Worm (Caenorhabditis elegans) whole organism, young adult: Measurements from ENCODE around the gene EEED8.13.

Experiments used
- B0019.2 ChIP-seq: fragments of 200-800 bp; sonication (Bioruptor generic); conservative IDR thresholded peaks from 2 replicates; pipeline ENCODE4 v1.3.6; 2022; ENCODE audit warnings: missing genetic modification reagents, missing genetic modification characterization, missing compliant biosample characterization
- F33H1.4 ChIP-seq: fragments of 200-800 bp; sonication (Bioruptor generic); IDR thresholded peaks from 2 replicates; pipeline ENCODE4 v1.3.6; 2022; ENCODE audit warnings: missing genetic modification reagents, missing genetic modification characterization, missing compliant biosample characterization
- F37B4.10 ChIP-seq: fragments of 200-800 bp; sonication (Bioruptor generic); IDR thresholded peaks from 2 replicates; pipeline ENCODE4 v1.3.6; 2022; ENCODE audit warnings: missing genetic modification characterization, missing compliant biosample characterization
- F49E8.2 ChIP-seq: sonication (generic microtip); optimal IDR thresholded peaks from 3 replicates; lab custom pipeline; 2017; ENCODE audit warnings: missing genetic modification characterization, mild to moderate bottlenecking, missing compliant biosample characterization, antibody characterized with exemption, moderate library complexity; ENCODE audit not compliant: insufficient read depth
- F52B5.7 ChIP-seq: sonication (generic microtip); optimal IDR thresholded peaks from 2 replicates; lab custom pipeline; 2016; ENCODE audit warnings: mild to moderate bottlenecking, missing genetic modification characterization, missing compliant biosample characterization
- T07F8.4 ChIP-seq: sonication (generic microtip); optimal IDR thresholded peaks from 2 replicates; lab custom pipeline; 2016; ENCODE audit warnings: mild to moderate bottlenecking, missing genetic modification characterization, moderate library complexity, missing compliant biosample characterization
- Y79H2A.3 ChIP-seq: fragments of 200-800 bp; sonication (Bioruptor generic); conservative IDR thresholded peaks from 2 replicates; pipeline ENCODE4 v1.3.6; 2022; ENCODE audit warnings: missing genetic modification reagents, missing genetic modification characterization, missing compliant biosample characterization
- atf-7 ChIP-seq: sonication (generic microtip); optimal IDR thresholded peaks from 2 replicates; lab custom pipeline; 2017; ENCODE audit warnings: mild to moderate bottlenecking, missing genetic modification characterization, missing compliant biosample characterization
- bed-1 ChIP-seq: fragments of 200-800 bp; sonication (Bioruptor generic); IDR thresholded peaks from 2 replicates; pipeline ENCODE4 v1.3.6; 2022; ENCODE audit warnings: missing genetic modification reagents, missing genetic modification characterization, missing compliant biosample characterization
- ccch-3 ChIP-seq: fragments of 200-800 bp; sonication (Bioruptor generic); optimal IDR thresholded peaks from 2 replicates; lab custom pipeline; 2018; ENCODE audit warnings: mild to moderate bottlenecking, missing genetic modification characterization, missing compliant biosample characterization
- cebp-1 ChIP-seq, 2 experiments: fragments of 200-800 bp in 1 of 2; sonication (Bioruptor generic) in 1 of 2; sonication (generic microtip) in 1 of 2; IDR thresholded peaks in 1 of 2; optimal IDR thresholded peaks in 1 of 2; 2 replicates each; pipeline versions ENCODE4 v1.3.6 to Lab custom; 2017 to 2022; ENCODE audit warnings: missing compliant biosample characterization in 2 of 2, missing genetic modification characterization in 2 of 2, mild to moderate bottlenecking in 1 of 2, missing genetic modification reagents in 1 of 2, moderate library complexity in 1 of 2
- ceh-100 ChIP-seq: fragments of 200-800 bp; sonication (Bioruptor generic); IDR thresholded peaks from 2 replicates; pipeline ENCODE4 v1.3.6; 2022; ENCODE audit warnings: missing genetic modification reagents, missing genetic modification characterization, missing compliant biosample characterization
- ceh-27 ChIP-seq: fragments of 200-800 bp; sonication (Bioruptor generic); optimal IDR thresholded peaks from 2 replicates; lab custom pipeline; 2018; ENCODE audit warnings: mild to moderate bottlenecking, missing genetic modification characterization, moderate library complexity, missing compliant biosample characterization
- ceh-91 ChIP-seq: fragments of 200-800 bp; sonication (Bioruptor generic); IDR thresholded peaks from 2 replicates; pipeline ENCODE4 v1.3.6; 2022; ENCODE audit warnings: missing genetic modification reagents, missing genetic modification characterization, missing compliant biosample characterization
- die-1 ChIP-seq: sonication (generic microtip); optimal IDR thresholded peaks from 2 replicates; lab custom pipeline; 2016; ENCODE audit warnings: missing genotype, mild to moderate bottlenecking, missing genetic modification characterization, missing compliant biosample characterization
- ekl-4 ChIP-seq: fragments of 200-800 bp; sonication (Bioruptor generic); IDR thresholded peaks from 2 replicates; pipeline ENCODE4 v1.3.6; 2022; ENCODE audit warnings: missing genetic modification reagents, missing genetic modification characterization, missing compliant biosample characterization
- fkh-3 ChIP-seq: sonication (generic microtip); optimal IDR thresholded peaks from 2 replicates; lab custom pipeline; 2016; ENCODE audit warnings: mild to moderate bottlenecking, missing genetic modification characterization, missing compliant biosample characterization
- hrde-1 ChIP-seq: sonication (generic microtip); optimal IDR thresholded peaks from 2 replicates; lab custom pipeline; 2016; ENCODE audit warnings: missing genetic modification characterization, mild to moderate bottlenecking, missing compliant biosample characterization, moderate library complexity, missing genotype, missing genetic modification reagents, borderline replicate concordance
- hsf-1 ChIP-seq: fragments of 200-800 bp; sonication (Bioruptor generic); IDR thresholded peaks from 2 replicates; pipeline ENCODE4 v1.3.6; 2022; ENCODE audit warnings: missing genetic modification reagents, missing genetic modification characterization, missing compliant biosample characterization
- let-526 ChIP-seq: fragments of 200-800 bp; sonication (Bioruptor generic); IDR thresholded peaks from 2 replicates; pipeline ENCODE4 v1.3.6; 2022; ENCODE audit warnings: missing genetic modification reagents, missing genetic modification characterization, missing compliant biosample characterization
- lin-40 ChIP-seq: sonication (generic microtip); optimal IDR thresholded peaks from 2 replicates; lab custom pipeline; 2016; ENCODE audit warnings: missing genetic modification characterization, mild to moderate bottlenecking, missing compliant biosample characterization, missing genotype, missing genetic modification reagents
- lsy-27 ChIP-seq: sonication (generic microtip); optimal IDR thresholded peaks from 2 replicates; lab custom pipeline; 2017; ENCODE audit warnings: missing genetic modification characterization, mild to moderate bottlenecking, missing compliant biosample characterization, antibody characterized with exemption, missing genotype, borderline replicate concordance; ENCODE audit not compliant: insufficient read depth
- madf-3 ChIP-seq: fragments of 200-800 bp; sonication (Bioruptor generic); IDR thresholded peaks from 2 replicates; pipeline ENCODE4 v1.3.6; 2022; ENCODE audit warnings: missing genetic modification reagents, missing genetic modification characterization, missing compliant biosample characterization
- madf-6 ChIP-seq: fragments of 200-800 bp; sonication (Bioruptor generic); IDR thresholded peaks from 2 replicates; pipeline ENCODE4 v1.3.6; 2022; ENCODE audit warnings: missing genetic modification reagents, missing genetic modification characterization, missing compliant biosample characterization
- nfya-1 ChIP-seq: sonication (generic microtip); optimal IDR thresholded peaks from 2 replicates; lab custom pipeline; 2017; ENCODE audit warnings: antibody characterized with exemption, missing compliant biosample characterization, missing genetic modification characterization, borderline replicate concordance; ENCODE audit not compliant: insufficient read depth
- nfyb-1 ChIP-seq: fragments of 200-800 bp; sonication (Bioruptor generic); IDR thresholded peaks from 2 replicates; pipeline ENCODE4 v1.3.6; 2022; ENCODE audit warnings: missing genetic modification reagents, missing genetic modification characterization, missing compliant biosample characterization
- nhr-120 ChIP-seq: fragments of 200-800 bp; sonication (Bioruptor generic); IDR thresholded peaks from 2 replicates; pipeline ENCODE4 v1.3.6; 2022; ENCODE audit warnings: missing genetic modification characterization, missing compliant biosample characterization
- nhr-27 ChIP-seq: fragments of 200-800 bp; sonication (Bioruptor generic); optimal IDR thresholded peaks from 2 replicates; lab custom pipeline; 2018; ENCODE audit warnings: mild to moderate bottlenecking, missing genetic modification characterization, moderate library complexity, missing compliant biosample characterization
- pbrm-1 ChIP-seq: fragments of 200-800 bp; sonication (Bioruptor generic); IDR thresholded peaks from 2 replicates; pipeline ENCODE4 v1.3.6; 2022; ENCODE audit warnings: missing genetic modification reagents, missing genetic modification characterization, missing compliant biosample characterization
- rcor-1 ChIP-seq: fragments of 200-800 bp; sonication (Bioruptor generic); IDR thresholded peaks from 2 replicates; pipeline ENCODE4 v1.3.6; 2022; ENCODE audit warnings: missing genetic modification reagents, missing genetic modification characterization, missing compliant biosample characterization
- repo-1 ChIP-seq: sonication (generic microtip); optimal IDR thresholded peaks from 2 replicates; lab custom pipeline; 2017; ENCODE audit warnings: mild to moderate bottlenecking, missing genetic modification characterization, missing compliant biosample characterization
- rpc-1 ChIP-seq, 2 experiments: fragments of 150-350 bp in 1 of 2; sonication (generic microtip) in 1 of 2; optimal IDR thresholded peaks; 2 replicates each; lab custom pipeline; 2014 to 2018; ENCODE audit warnings: missing biosample characterization in 1 of 2, missing genetic modification characterization in 1 of 2, missing genetic modification reagents in 1 of 2, missing genotype in 1 of 2
- sdz-38 ChIP-seq: sonication (generic microtip); optimal IDR thresholded peaks from 2 replicates; lab custom pipeline; 2016; ENCODE audit warnings: missing genotype, missing genetic modification characterization, missing compliant biosample characterization
- snpc-1.3 ChIP-seq: sonication (generic microtip); optimal IDR thresholded peaks from 2 replicates; lab custom pipeline; 2017; ENCODE audit warnings: missing genetic modification characterization, mild to moderate bottlenecking, missing compliant biosample characterization, antibody characterized with exemption, moderate library complexity, missing genotype, missing genetic modification reagents; ENCODE audit not compliant: insufficient read depth
- snpc-4 ChIP-seq, 5 experiments: fragments of 150-350 bp in 1 of 5; sonication (generic microtip) in 4 of 5; optimal IDR thresholded peaks; 2 replicates each; lab custom pipeline; 2014 to 2018; ENCODE audit warnings: missing genetic modification characterization in 5 of 5, missing biosample characterization in 3 of 5, antibody characterized with exemption in 2 of 5, mild to moderate bottlenecking in 2 of 5, missing compliant biosample characterization in 2 of 5, missing genotype in 2 of 5, moderate library complexity in 2 of 5, missing genetic modification reagents in 1 of 5
- zfh-2 ChIP-seq: fragments of 200-800 bp; sonication (Bioruptor generic); conservative IDR thresholded peaks from 2 replicates; pipeline ENCODE4 v1.3.6; 2022; ENCODE audit warnings: missing genetic modification reagents, missing genetic modification characterization, missing compliant biosample characterization
- ztf-28 ChIP-seq: fragments of 200-800 bp; sonication (Bioruptor generic); IDR thresholded peaks from 2 replicates; pipeline ENCODE4 v1.3.6; 2022; ENCODE audit warnings: missing genetic modification reagents, missing genetic modification characterization, missing compliant biosample characterization
- ztf-3 ChIP-seq: fragments of 200-800 bp; sonication (Bioruptor generic); optimal IDR thresholded peaks from 2 replicates; lab custom pipeline; 2018; ENCODE audit warnings: mild to moderate bottlenecking, missing genetic modification characterization, missing compliant biosample characterization
- ztf-6 ChIP-seq: fragments of 200-800 bp; sonication (Bioruptor generic); IDR thresholded peaks from 2 replicates; pipeline ENCODE4 v1.3.6; 2022; ENCODE audit warnings: missing genetic modification reagents, missing genetic modification characterization, missing compliant biosample characterization

Gene EEED8.13

ce11 chrII:5453547-5453946 is 41.2 kb upstream of the EEED8.13 start, which contains the start of gene dhs-5:
Gene dhs-5 (plus strand): TSS chrII:5453847.
- TF ChIP-seq F37B4.10 (GFP tag; lab: Robert Waterston, UW) (no peak), madf-3 (GFP tag; lab: Robert Waterston, UW) (no peak), ekl-4 (GFP tag; lab: Robert Waterston, UW) (no peak), zfh-2 (GFP tag; lab: Robert Waterston, UW) (no peak), madf-6 (GFP tag; lab: Robert Waterston, UW) (no peak)
- TF ChIP-seq, all 124 proteins: peak for 0

- TF ChIP-seq repo-1 (tag; lab: Kevin White, UChicago) (no peak), ceh-91 (GFP tag; lab: Robert Waterston, UW) (no peak), bed-1 (GFP tag; lab: Robert Waterston, UW) (no peak), nfya-1 (tag; lab: Kevin White, UChicago) (no peak), snpc-4 (GFP tag; optimal IDR thresholded peaks at IDR 0.05; lab: Kevin White, UChicago) (no peak), snpc-4 (tag; optimal IDR thresholded peaks at IDR 0.05; lab: Kevin White, UChicago) (no peak), rcor-1 (GFP tag; lab: Robert Waterston, UW) (no peak), hsf-1 (GFP tag; lab: Robert Waterston, UW) (no peak), ztf-28 (GFP tag; lab: Robert Waterston, UW) (no peak), atf-7 (tag; lab: Kevin White, UChicago) (no peak), nhr-120 (GFP tag; lab: Robert Waterston, UW) (no peak)
Observed at ce11 chrII:5451278-5451677, 38.9 kb upstream of the EEED8.13 start.

ce11 chrII:5449620-5450019 is 37.3 kb upstream of the EEED8.13 start:
- TF ChIP-seq zfh-2 (GFP tag; lab: Robert Waterston, UW) (no peak), ztf-6 (no peak), F33H1.4 (GFP tag; lab: Robert Waterston, UW) (no peak), rpc-1 (optimal IDR thresholded peaks at IDR 0.05; lab: Kevin White, UChicago) (no peak), rpc-1 (tag; optimal IDR thresholded peaks at IDR 0.05; lab: Kevin White, UChicago) (no peak), ztf-3 (GFP tag; lab: Kevin White, UChicago) (no peak), hrde-1 (no peak), bed-1 (GFP tag; lab: Robert Waterston, UW) (no peak), pbrm-1 (no peak), nfyb-1 (GFP tag; lab: Robert Waterston, UW) (no peak), nhr-27 (tag; lab: Kevin White, UChicago) (no peak), snpc-1.3 (no peak)

- TF ChIP-seq rpc-1 (optimal IDR thresholded peaks at IDR 0.05; lab: Kevin White, UChicago) = no peak
- TF ChIP-seq rpc-1 (tag; optimal IDR thresholded peaks at IDR 0.05; lab: Kevin White, UChicago) = no peak
- no peak for TF ChIP-seq die-1 (tag; lab: Kevin White, UChicago)
- TF ChIP-seq ccch-3 (GFP tag; lab: Kevin White, UChicago) = no peak
- no peak for TF ChIP-seq F52B5.7 (tag; lab: Kevin White, UChicago)
- no peak for TF ChIP-seq ceh-100 (GFP tag; lab: Robert Waterston, UW)
- no peak for TF ChIP-seq pbrm-1
- no peak for TF ChIP-seq Y79H2A.3 (GFP tag; lab: Robert Waterston, UW)
- no peak for TF ChIP-seq B0019.2 (GFP tag; lab: Robert Waterston, UW)
- TF ChIP-seq cebp-1 (GFP tag; IDR thresholded peaks at IDR 0.05; lab: Robert Waterston, UW) = no peak
- no peak for TF ChIP-seq cebp-1 (tag; optimal IDR thresholded peaks at IDR 0.05; lab: Kevin White, UChicago)
- TF ChIP-seq fkh-3 (tag; lab: Kevin White, UChicago) = no peak
- TF ChIP-seq T07F8.4 (tag; lab: Kevin White, UChicago) = no peak
- no peak for TF ChIP-seq ceh-27 (GFP tag; lab: Kevin White, UChicago)
- no peak for TF ChIP-seq lin-40
- TF ChIP-seq sdz-38 = no peak
- no peak for TF ChIP-seq lsy-27
- no peak for TF ChIP-seq F49E8.2 (tag; lab: Kevin White, UChicago)
- no peak for TF ChIP-seq madf-3 (GFP tag; lab: Robert Waterston, UW)
- no peak for TF ChIP-seq let-526 (GFP tag; lab: Robert Waterston, UW)
Observed at ce11 chrII:5449219-5449618, 36.9 kb upstream of the EEED8.13 start.
